Worm (Caenorhabditis elegans) whole organism, early embryonic: Measurements from ENCODE around the gene T05A7.3.
A peak's percentile ranks its signal among the peaks of the same experiment; 100 is the strongest.

Experiments used
- B0310.2 ChIP-seq: sonication (generic microtip); optimal IDR thresholded peaks from 2 replicates; lab custom pipeline; 2016; ENCODE audit warnings: mild to moderate bottlenecking, missing genetic modification characterization, missing compliant biosample characterization
- F13C5.2 ChIP-seq: sonication (generic microtip); optimal IDR thresholded peaks from 2 replicates; lab custom pipeline; 2017; ENCODE audit warnings: mild to moderate bottlenecking, missing genetic modification characterization, inconsistent platforms, missing compliant biosample characterization
- aly-1 ChIP-seq: sonication (generic microtip); optimal IDR thresholded peaks from 2 replicates; lab custom pipeline; 2016; ENCODE audit warnings: missing genetic modification characterization, missing compliant biosample characterization
- ama-1 ChIP-seq: fragments of 150-350 bp; optimal IDR thresholded peaks from 2 replicates; lab custom pipeline; 2014
- ceh-13 ChIP-seq: fragments of 200-800 bp; sonication (Bioruptor generic); optimal IDR thresholded peaks from 2 replicates; lab custom pipeline; 2018; ENCODE audit warnings: mild to moderate bottlenecking, missing genetic modification characterization, missing compliant biosample characterization
- ceh-36 ChIP-seq: sonication (generic microtip); optimal IDR thresholded peaks from 2 replicates; lab custom pipeline; 2016; ENCODE audit warnings: missing genetic modification characterization, inconsistent platforms, missing compliant biosample characterization
- ets-7 ChIP-seq: sonication (generic microtip); optimal IDR thresholded peaks from 2 replicates; lab custom pipeline; 2016; ENCODE audit warnings: missing genotype, missing genetic modification characterization, missing compliant biosample characterization
- flt-1 ChIP-seq: fragments of 200-800 bp; sonication (Bioruptor generic); IDR thresholded peaks from 2 replicates; pipeline ENCODE4 v1.3.6; 2022; ENCODE audit warnings: missing genetic modification characterization, missing compliant biosample characterization
- hmbx-1 ChIP-seq: sonication (generic microtip); optimal IDR thresholded peaks from 2 replicates; lab custom pipeline; 2016; ENCODE audit warnings: mild to moderate bottlenecking, missing genetic modification characterization, missing compliant biosample characterization
- hmg-4 ChIP-seq: fragments of 200-800 bp; sonication (Bioruptor generic); optimal IDR thresholded peaks from 2 replicates; lab custom pipeline; 2018; ENCODE audit warnings: mild to moderate bottlenecking, missing genetic modification characterization, missing compliant biosample characterization
- hnd-1 ChIP-seq: sonication (generic microtip); optimal IDR thresholded peaks from 2 replicates; lab custom pipeline; 2016; ENCODE audit warnings: missing genetic modification characterization, missing compliant biosample characterization
- pes-1 ChIP-seq: fragments of 200-800 bp; sonication (Bioruptor generic); IDR thresholded peaks from 2 replicates; pipeline ENCODE4 v1.3.6; 2022; ENCODE audit warnings: missing genetic modification reagents, missing genetic modification characterization, missing compliant biosample characterization
- scrt-1 ChIP-seq: fragments of 200-800 bp; sonication (Bioruptor generic); IDR thresholded peaks from 2 replicates; pipeline ENCODE4 v1.3.6; 2022; ENCODE audit warnings: missing genetic modification characterization, missing compliant biosample characterization
- sea-1 ChIP-seq: fragments of 200-800 bp; sonication (Bioruptor generic); conservative IDR thresholded peaks from 2 replicates; pipeline ENCODE4 v1.3.6; 2022; ENCODE audit warnings: missing genetic modification characterization, missing compliant biosample characterization
- tbx-11 ChIP-seq: fragments of 200-800 bp; sonication (Bioruptor generic); IDR thresholded peaks from 2 replicates; pipeline ENCODE4 v1.3.6; 2022; ENCODE audit warnings: missing genetic modification characterization, missing compliant biosample characterization
- tbx-37 ChIP-seq: fragments of 200-800 bp; sonication (Bioruptor generic); conservative IDR thresholded peaks from 2 replicates; pipeline ENCODE4 v1.3.6; 2022; ENCODE audit warnings: missing genetic modification reagents, missing genetic modification characterization, missing compliant biosample characterization
- tra-4 ChIP-seq: sonication (generic microtip); optimal IDR thresholded peaks from 2 replicates; lab custom pipeline; 2017; ENCODE audit warnings: missing genetic modification characterization, missing compliant biosample characterization

The T05A7.3 gene

DNA sequence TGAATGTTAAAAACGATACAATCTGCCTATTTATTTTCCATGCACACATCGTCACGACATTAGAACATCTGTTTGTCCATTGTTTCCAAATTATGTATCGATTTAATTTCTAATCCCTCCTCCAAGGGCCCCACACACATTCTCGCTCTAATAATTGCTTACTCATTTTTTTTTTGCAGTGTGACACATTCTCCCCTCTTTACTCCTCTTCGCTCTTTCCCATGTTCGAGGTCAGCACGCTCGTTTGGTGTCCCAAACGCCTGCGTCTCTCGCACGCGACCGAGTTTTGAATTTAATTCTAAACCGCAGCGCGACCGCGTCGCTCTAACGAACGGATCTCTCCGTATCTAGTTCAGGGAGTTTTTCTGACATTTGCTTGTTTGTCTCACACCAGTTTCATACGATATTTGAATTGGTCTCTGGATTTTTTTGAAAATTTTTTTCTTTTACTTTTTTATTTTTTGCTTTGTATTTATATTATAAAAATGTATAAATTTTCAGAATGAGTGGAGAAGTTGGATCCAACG, 2.9 kb upstream of the T05A7.3 start, which contains the start of the genes clec-140 and hmg-11:
Gene clec-140 (plus strand): TSS at position 477 of the 527 bp plus-strand sequence.
Gene hmg-11 (plus strand): TSS at position 502 of the 527 bp plus-strand sequence.
- no peak for TF ChIP-seq scrt-1 (GFP tag; lab: Robert Waterston, UW)
- no peak for TF ChIP-seq tra-4
- peak; percentile 25 for TF ChIP-seq hmg-4 (GFP tag; lab: Kevin White, UChicago)
- no peak for TF ChIP-seq sea-1 (GFP tag; lab: Robert Waterston, UW)
- TF ChIP-seq ets-7 = no peak
- no peak for TF ChIP-seq ceh-13
- peak; percentile 49 for TF ChIP-seq F13C5.2 (tag; lab: Kevin White, UChicago)
- no peak for TF ChIP-seq flt-1 (GFP tag; lab: Robert Waterston, UW)
- no peak for TF ChIP-seq tbx-37 (GFP tag; lab: Robert Waterston, UW)
- no peak for TF ChIP-seq hmbx-1 (tag; lab: Kevin White, UChicago)
- no peak for TF ChIP-seq ceh-36 (tag; lab: Kevin White, UChicago)
- TF ChIP-seq B0310.2 (tag; lab: Kevin White, UChicago) = no peak
- TF ChIP-seq pes-1 = no peak
- no peak for TF ChIP-seq hnd-1 (tag; lab: Kevin White, UChicago)
- TF ChIP-seq tbx-11 = no peak
- no peak for TF ChIP-seq aly-1 (tag; lab: Kevin White, UChicago)
- TF ChIP-seq ama-1 (lab: Kevin White, UChicago) = no peak

- TF ChIP-seq tbx-37 (GFP tag; lab: Robert Waterston, UW) (no peak), tbx-11 (no peak)
These were observed 2.3 kb upstream of the T05A7.3 start for ce11 chrII:4673242-4673641.

DNA sequence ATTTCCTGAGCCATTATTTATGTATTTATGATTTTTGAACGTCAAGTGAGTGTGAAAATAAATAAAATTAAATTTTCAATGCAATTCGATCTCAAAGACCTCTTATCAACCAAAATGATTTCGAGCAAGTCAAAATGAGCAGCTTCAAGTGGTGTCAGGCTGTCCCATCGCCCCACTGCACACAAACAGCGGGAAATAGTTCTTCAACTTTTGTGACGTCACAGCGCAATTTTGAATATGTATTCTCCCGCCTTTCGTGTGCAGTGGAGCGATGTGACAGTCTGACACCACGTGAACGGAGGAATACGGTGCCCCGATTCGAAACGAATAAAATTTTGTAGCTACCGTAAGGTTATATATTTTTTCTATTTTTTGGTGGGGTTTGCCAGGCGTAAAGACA, 1.9 kb upstream of the T05A7.3 start:
- no peak for TF ChIP-seq hnd-1 (tag; lab: Kevin White, UChicago)
- no peak for TF ChIP-seq scrt-1 (GFP tag; lab: Robert Waterston, UW)
- TF ChIP-seq ceh-36 (tag; lab: Kevin White, UChicago) = no peak
- TF ChIP-seq tbx-11 = no peak
- TF ChIP-seq tra-4 = no peak
- no peak for TF ChIP-seq pes-1
- no peak for TF ChIP-seq flt-1 (GFP tag; lab: Robert Waterston, UW)
- no peak for TF ChIP-seq ama-1 (lab: Kevin White, UChicago)
- no peak for TF ChIP-seq sea-1 (GFP tag; lab: Robert Waterston, UW)
- TF ChIP-seq ets-7 = no peak
- no peak for TF ChIP-seq ceh-13
- no peak for TF ChIP-seq aly-1 (tag; lab: Kevin White, UChicago)
- no peak for TF ChIP-seq F13C5.2 (tag; lab: Kevin White, UChicago)
- TF ChIP-seq hmg-4 (GFP tag; lab: Kevin White, UChicago) = no peak
- TF ChIP-seq tbx-37 (GFP tag; lab: Robert Waterston, UW) = no peak
- TF ChIP-seq B0310.2 (tag; lab: Kevin White, UChicago) = no peak
- TF ChIP-seq hmbx-1 (tag; lab: Kevin White, UChicago) = no peak

ce11 chrII:4674188-4674587, 1.4 kb upstream of the T05A7.3 start:
- no peak for TF ChIP-seq pes-1

DNA sequence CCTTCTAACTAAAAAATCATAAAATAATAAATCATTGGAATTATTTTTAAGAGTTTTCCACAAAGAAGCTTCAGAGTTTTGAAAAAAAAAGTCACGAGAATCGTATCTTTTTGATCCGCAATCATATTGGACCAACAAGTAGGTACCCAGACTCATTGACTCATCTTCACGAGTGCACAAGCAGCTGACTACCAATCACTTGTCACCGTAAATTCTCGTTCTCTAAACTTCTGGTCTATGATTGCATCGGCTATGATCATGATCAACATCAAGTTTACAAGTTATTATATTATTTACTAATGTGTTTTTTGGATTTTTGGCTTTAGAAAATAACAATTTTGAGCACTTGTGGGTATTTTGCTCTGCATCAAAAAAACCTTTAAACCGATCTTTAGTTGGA, 660 bp downstream of the T05A7.3 start:
- no peak for TF ChIP-seq aly-1 (tag; lab: Kevin White, UChicago)

ce11 chrII:4677916-4678315, 2.3 kb downstream of the T05A7.3 start, which contains the start of gene T05A7.1:
Gene T05A7.1 (plus strand): TSS chrII:4678216.
- no peak for TF ChIP-seq flt-1 (GFP tag; lab: Robert Waterston, UW)

- TF ChIP-seq tbx-11 (no peak), aly-1 (tag; lab: Kevin White, UChicago) (no peak)
These were observed 5.8 kb downstream of the T05A7.3 start, which contains the start of gene T05A7.7 for ce11 chrII:4681391-4681790. Gene T05A7.7 (minus strand): TSS chrII:4681491.

- TF ChIP-seq B0310.2 (tag; lab: Kevin White, UChicago) = no peak
- no peak for TF ChIP-seq F13C5.2 (tag; lab: Kevin White, UChicago)
- TF ChIP-seq tbx-11 = no peak
- no peak for TF ChIP-seq ceh-13
- TF ChIP-seq hnd-1 (tag; lab: Kevin White, UChicago) = no peak
- no peak for TF ChIP-seq scrt-1 (GFP tag; lab: Robert Waterston, UW)
- TF ChIP-seq flt-1 (GFP tag; lab: Robert Waterston, UW) = no peak
These were observed 8.1 kb downstream of the T05A7.3 start, which contains the start of gene sre-40 for ce11 chrII:4683693-4684092. Gene sre-40 (minus strand): TSS chrII:4683793.

DNA sequence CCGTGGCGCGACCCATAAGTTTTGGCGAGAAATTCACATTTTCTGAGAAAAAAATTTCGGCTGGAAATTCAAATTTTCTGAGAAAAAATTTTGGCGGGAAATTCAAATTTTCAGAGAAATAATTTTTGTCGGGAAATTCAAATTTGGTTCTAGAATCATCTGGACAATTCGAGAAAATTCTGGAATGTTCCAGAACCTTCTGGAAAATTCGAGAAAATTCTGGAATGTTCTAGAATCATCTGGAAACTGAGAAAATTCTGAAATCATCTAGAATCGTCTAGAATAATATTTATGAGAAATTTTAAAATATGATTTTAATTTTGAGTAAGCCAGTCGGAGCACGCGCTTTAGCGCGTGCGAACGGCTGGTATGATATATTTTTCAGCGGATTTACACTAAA, 9.3 kb downstream of the T05A7.3 start:
- TF ChIP-seq F13C5.2 (tag; lab: Kevin White, UChicago) (no peak), ceh-13 (no peak)

ce11 chrII:4686941-4687340, 11.4 kb downstream of the T05A7.3 start, which contains the start of gene sre-39:
Gene sre-39 (plus strand): TSS chrII:4687241.
- TF ChIP-seq ama-1 (lab: Kevin White, UChicago) = no peak
- TF ChIP-seq hmg-4 (GFP tag; lab: Kevin White, UChicago) = no peak
- no peak for TF ChIP-seq ceh-13
- no peak for TF ChIP-seq ceh-36 (tag; lab: Kevin White, UChicago)
- no peak for TF ChIP-seq aly-1 (tag; lab: Kevin White, UChicago)
- no peak for TF ChIP-seq tbx-11
- no peak for TF ChIP-seq flt-1 (GFP tag; lab: Robert Waterston, UW)
- no peak for TF ChIP-seq pes-1
- TF ChIP-seq scrt-1 (GFP tag; lab: Robert Waterston, UW) = no peak
- TF ChIP-seq tbx-37 (GFP tag; lab: Robert Waterston, UW) = no peak
- TF ChIP-seq sea-1 (GFP tag; lab: Robert Waterston, UW) = no peak
- TF ChIP-seq F13C5.2 (tag; lab: Kevin White, UChicago) = no peak
- TF ChIP-seq B0310.2 (tag; lab: Kevin White, UChicago) = no peak
- no peak for TF ChIP-seq tra-4
- no peak for TF ChIP-seq ets-7
- TF ChIP-seq hmbx-1 (tag; lab: Kevin White, UChicago) = no peak
- TF ChIP-seq hnd-1 (tag; lab: Kevin White, UChicago) = no peak
